Fruit fly (Drosophila melanogaster) whole organism, pupa: ENCODE data around the gene GluRS-m.

Experiments used
- CG10348 ChIP-seq: fragments of 200-800 bp; sonication (Bioruptor generic); IDR thresholded peaks from 2 replicates; pipeline ENCODE4 v1.3.6; 2022; ENCODE audit warnings: missing biosample characterization, missing genetic modification characterization
- CG12605 ChIP-seq: fragments of 200-800 bp; sonication (Bioruptor generic); IDR thresholded peaks from 2 replicates; pipeline ENCODE4 v1.3.6; 2022; ENCODE audit warnings: missing biosample characterization, missing genetic modification characterization
- CG13204 ChIP-seq: fragments of 200-800 bp; sonication (Bioruptor generic); optimal IDR thresholded peaks from 2 replicates; lab custom pipeline; 2018; ENCODE audit warnings: missing biosample characterization, mild to moderate bottlenecking, missing genetic modification characterization, moderate library complexity
- CG14655 ChIP-seq: fragments of 200-800 bp; sonication (Bioruptor generic); optimal IDR thresholded peaks from 3 replicates; lab custom pipeline; 2017; ENCODE audit warnings: mild to moderate bottlenecking, missing biosample characterization, missing genetic modification reagents, missing genetic modification characterization
- CG15710 ChIP-seq: fragments of 200-800 bp; sonication (Bioruptor generic); optimal IDR thresholded peaks from 2 replicates; lab custom pipeline; 2018; ENCODE audit warnings: missing biosample characterization, mild to moderate bottlenecking, missing genetic modification characterization, moderate library complexity
- CG17806 ChIP-seq: fragments of 200-800 bp; sonication (Bioruptor generic); optimal IDR thresholded peaks from 2 replicates; lab custom pipeline; 2018; ENCODE audit warnings: missing biosample characterization, mild to moderate bottlenecking, missing genetic modification characterization, moderate library complexity
- CG32121 ChIP-seq: fragments of 200-800 bp; sonication (Bioruptor generic); IDR thresholded peaks from 2 replicates; pipeline ENCODE4 v1.3.6; 2022; ENCODE audit warnings: missing biosample characterization, missing genetic modification characterization
- CG34367 ChIP-seq: fragments of 200-800 bp; sonication (Bioruptor generic); optimal IDR thresholded peaks from 2 replicates; lab custom pipeline; 2018; ENCODE audit warnings: missing biosample characterization, mild to moderate bottlenecking, missing genetic modification characterization
- CG4496 ChIP-seq: fragments of 200-800 bp; sonication (Bioruptor generic); IDR thresholded peaks from 3 replicates; pipeline ENCODE4 v1.3.6; 2022; ENCODE audit warnings: missing biosample characterization, missing genetic modification characterization
- CG8159 ChIP-seq: fragments of 200-800 bp; sonication (Bioruptor generic); optimal IDR thresholded peaks from 3 replicates; lab custom pipeline; 2018; ENCODE audit warnings: missing biosample characterization, mild to moderate bottlenecking, missing genetic modification characterization, moderate library complexity
- CG8301 ChIP-seq: fragments of 200-800 bp; sonication (Bioruptor generic); optimal IDR thresholded peaks from 2 replicates; lab custom pipeline; 2018; ENCODE audit warnings: missing biosample characterization, mild to moderate bottlenecking, missing genetic modification characterization
- CG9948 ChIP-seq: fragments of 200-800 bp; sonication (Bioruptor generic); optimal IDR thresholded peaks from 2 replicates; lab custom pipeline; 2018; ENCODE audit warnings: missing biosample characterization, mild to moderate bottlenecking, missing genetic modification characterization, moderate library complexity
- D1 ChIP-seq: fragments of 200-800 bp; sonication (Bioruptor generic); optimal IDR thresholded peaks from 2 replicates; lab custom pipeline; 2018; ENCODE audit warnings: missing biosample characterization, mild to moderate bottlenecking, missing genetic modification characterization, moderate library complexity
- EcR ChIP-seq: fragments of 200-800 bp; sonication (Bioruptor generic); optimal IDR thresholded peaks from 3 replicates; lab custom pipeline; 2019; ENCODE audit warnings: missing biosample characterization, missing genetic modification characterization, mild to moderate bottlenecking, moderate library complexity, missing genetic modification reagents
- Ets98B ChIP-seq: fragments of 200-800 bp; sonication (Bioruptor generic); IDR thresholded peaks from 2 replicates; pipeline ENCODE4 v1.3.6; 2022; ENCODE audit warnings: missing biosample characterization, missing genetic modification characterization
- Pif1A ChIP-seq: fragments of 200-800 bp; sonication (Bioruptor generic); optimal IDR thresholded peaks from 3 replicates; lab custom pipeline; 2016; ENCODE audit warnings: missing biosample characterization, missing genetic modification characterization
- Pif1B ChIP-seq: fragments of 200-800 bp; sonication (Bioruptor generic); optimal IDR thresholded peaks from 3 replicates; lab custom pipeline; 2016; ENCODE audit warnings: missing biosample characterization, missing genetic modification characterization
- Snoo ChIP-seq: fragments of 200-800 bp; sonication (Bioruptor generic); optimal IDR thresholded peaks from 3 replicates; lab custom pipeline; 2017; ENCODE audit warnings: missing biosample characterization, mild to moderate bottlenecking, missing genetic modification characterization, inconsistent platforms
- fd96Ca ChIP-seq: fragments of 200-800 bp; sonication (Bioruptor generic); IDR thresholded peaks from 3 replicates; pipeline ENCODE4 v1.3.6; 2022; ENCODE audit warnings: missing biosample characterization, missing genetic modification characterization
- gl ChIP-seq: fragments of 200-800 bp; sonication (Bioruptor generic); optimal IDR thresholded peaks from 2 replicates; lab custom pipeline; 2018; ENCODE audit warnings: missing biosample characterization, mild to moderate bottlenecking, missing genetic modification characterization
- rn ChIP-seq: fragments of 200-800 bp; sonication (Bioruptor generic); IDR thresholded peaks from 2 replicates; pipeline ENCODE4 v1.3.6; 2022; ENCODE audit warnings: missing biosample characterization, missing genetic modification characterization

Gene GluRS-m

dm6 chr3L:16402253-16402652 is 14.7 kb downstream of the GluRS-m start:
- TF ChIP-seq Ets98B (GFP tag; lab: Robert Waterston, UW) = no peak
- no peak for TF ChIP-seq CG10348
- no peak for TF ChIP-seq CG12605 (GFP tag; lab: Robert Waterston, UW)
- TF ChIP-seq CG15710 (tag; lab: Kevin White, UChicago) = no peak

dm6 chr3L:16400175-16400574 is 16.8 kb downstream of the GluRS-m start, which contains the start of gene CG44836:
Gene CG44836 (minus strand): TSS chr3L:16400275.
- no peak for TF ChIP-seq D1
- no peak for TF ChIP-seq CG12605 (GFP tag; lab: Robert Waterston, UW)
- TF ChIP-seq CG14655 = no peak

dm6 chr3L:16394506-16394905 is 22.5 kb downstream of the GluRS-m start, which contains the start of gene Gagr:
Gene Gagr (plus strand): TSS chr3L:16394586.
- TF ChIP-seq rn (no peak), EcR (GFP tag; lab: Kevin White, UChicago) (no peak), Snoo (no peak), CG13204 (GFP tag; lab: Kevin White, UChicago) (no peak), CG10348 (no peak)

dm6 chr3L:16393700-16394099 is 23.3 kb downstream of the GluRS-m start:
- TF ChIP-seq CG13204 (GFP tag; lab: Kevin White, UChicago) (no peak), CG15710 (tag; lab: Kevin White, UChicago) (no peak), fd96Ca (GFP tag; lab: Robert Waterston, UW) (no peak), CG34367 (tag; lab: Kevin White, UChicago) (no peak), Snoo (no peak), rn (no peak), Pif1B (GFP tag; lab: Kevin White, UChicago) (no peak), CG4496 (GFP tag; lab: Robert Waterston, UW) (no peak), EcR (GFP tag; lab: Kevin White, UChicago) (no peak), CG14655 (no peak), Pif1A (GFP tag; lab: Kevin White, UChicago) (no peak), D1 (no peak), CG17806 (tag; lab: Kevin White, UChicago) (no peak), Ets98B (GFP tag; lab: Robert Waterston, UW) (no peak), gl (tag; lab: Kevin White, UChicago) (no peak), CG10348 (no peak)

- TF ChIP-seq CG15710 (tag; lab: Kevin White, UChicago) (peak; percentile 9), CG14655 (peak; percentile 55), CG8159 (tag; lab: Kevin White, UChicago) (peak; percentile 9), CG9948 (tag; lab: Kevin White, UChicago) (peak; percentile 34), CG17806 (tag; lab: Kevin White, UChicago) (peak; percentile 6), gl (tag; lab: Kevin White, UChicago) (no peak), Snoo (no peak), D1 (no peak)
Measured at dm6 chr3L:16392874-16393273, 24.1 kb downstream of the GluRS-m start.

- TF ChIP-seq CG17806 (tag; lab: Kevin White, UChicago) = no peak
- no peak for TF ChIP-seq CG13204 (GFP tag; lab: Kevin White, UChicago)
- TF ChIP-seq Pif1B (GFP tag; lab: Kevin White, UChicago) = no peak
- TF ChIP-seq CG12605 (GFP tag; lab: Robert Waterston, UW) = no peak
- no peak for TF ChIP-seq CG9948 (tag; lab: Kevin White, UChicago)
- TF ChIP-seq CG4496 (GFP tag; lab: Robert Waterston, UW) = no peak
- TF ChIP-seq EcR (GFP tag; lab: Kevin White, UChicago) = peak; percentile 91
- TF ChIP-seq CG34367 (tag; lab: Kevin White, UChicago) = no peak
- no peak for TF ChIP-seq rn
- no peak for TF ChIP-seq Pif1A (GFP tag; lab: Kevin White, UChicago)
- no peak for TF ChIP-seq CG32121 (GFP tag; lab: Robert Waterston, UW)
- 0 out of 3 replicates have a peak, but pooled peaks have one; percentile 20 for TF ChIP-seq fd96Ca (GFP tag; lab: Robert Waterston, UW)
- no peak for TF ChIP-seq Ets98B (GFP tag; lab: Robert Waterston, UW)
- no peak for TF ChIP-seq CG8159 (tag; lab: Kevin White, UChicago)
- no peak for TF ChIP-seq CG10348
- TF ChIP-seq Snoo = no peak
- TF ChIP-seq D1 = no peak
Measured at dm6 chr3L:16392203-16392800, 24.7 kb downstream of the GluRS-m start.

- TF ChIP-seq fd96Ca (GFP tag; lab: Robert Waterston, UW) (0 out of 3 replicates have a peak, but pooled peaks have one; percentile 5), CG32121 (GFP tag; lab: Robert Waterston, UW) (no peak)
- TF ChIP-seq, all 21 proteins: peak for 1
Measured at dm6 chr3L:16391257-16391656, 25.7 kb downstream of the GluRS-m start.

- no peak for TF ChIP-seq Ets98B (GFP tag; lab: Robert Waterston, UW)
- no peak for TF ChIP-seq CG34367 (tag; lab: Kevin White, UChicago)
- no peak for TF ChIP-seq CG17806 (tag; lab: Kevin White, UChicago)
- TF ChIP-seq gl (tag; lab: Kevin White, UChicago) = no peak
- no peak for TF ChIP-seq CG8301 (tag; lab: Kevin White, UChicago)
- TF ChIP-seq Pif1A (GFP tag; lab: Kevin White, UChicago) = no peak
- TF ChIP-seq CG14655 = no peak
Measured at dm6 chr3L:16390793-16391192, 26.2 kb downstream of the GluRS-m start.
